Fruit fly (Drosophila melanogaster): Measurements from ENCODE around the gene Mrm2.

Gene Mrm2

dm6 chr3R:19830973-19831372 lies 30.4 kb upstream of the Mrm2 start:
- TF ChIP-seq fd85E (GFP tag; optimal IDR thresholded peaks at IDR 0.05) (no peak), Hr4 (GFP tag; optimal IDR thresholded peaks at IDR 0.05) (no peak), Lpt (GFP tag; optimal IDR thresholded peaks at IDR 0.05) (no peak), Ets96B (tag; optimal IDR thresholded peaks at IDR 0.05) (no peak), CG6808 (GFP tag; optimal IDR thresholded peaks at IDR 0.05) (no peak), Eip78C (GFP tag) (peak; percentile 25), Smox (GFP tag; optimal IDR thresholded peaks at IDR 0.05) (no peak), fkh (GFP tag; optimal IDR thresholded peaks at IDR 0.05) (no peak), CG11762 (GFP tag; optimal IDR thresholded peaks at IDR 0.05; ENCODE audit: insufficient read depth) (no peak), Met (GFP tag; optimal IDR thresholded peaks at IDR 0.05) (no peak), CG34406 (GFP tag; optimal IDR thresholded peaks at IDR 0.05) (peak; percentile 8), CG7368 (GFP tag; optimal IDR thresholded peaks at IDR 0.05) (no peak), svp (GFP tag) (peak; percentile 49), Blimp-1 (GFP tag; optimal IDR thresholded peaks at IDR 0.05) (no peak)

dm6 chr3R:19833546-19833945 lies 27.9 kb upstream of the Mrm2 start:
- no peak for TF ChIP-seq Sox102F (GFP tag; optimal IDR thresholded peaks at IDR 0.05)
- TF ChIP-seq CG10631 (GFP tag; optimal IDR thresholded peaks at IDR 0.05) = no peak
- TF ChIP-seq Sox14 (GFP tag; optimal IDR thresholded peaks at IDR 0.05) = no peak
- TF ChIP-seq CG15336 (GFP tag; IDR thresholded peaks at IDR 0.05) = peak; percentile 71
- TF ChIP-seq pdm3 (GFP tag; optimal IDR thresholded peaks at IDR 0.05) = no peak
- peak; percentile 61 for TF ChIP-seq CG8119 (GFP tag; IDR thresholded peaks at IDR 0.05)
- TF ChIP-seq Ets96B (tag; optimal IDR thresholded peaks at IDR 0.05) = no peak
- 0 out of 3 replicates have a peak, but pooled peaks have one; percentile 24 for TF ChIP-seq CG6163 (GFP tag; IDR thresholded peaks at IDR 0.05)
- no peak for TF ChIP-seq salr (GFP tag; optimal IDR thresholded peaks at IDR 0.05)
- no peak for TF ChIP-seq fd85E (GFP tag; optimal IDR thresholded peaks at IDR 0.05)
- TF ChIP-seq Hr4 (GFP tag; optimal IDR thresholded peaks at IDR 0.05) = peak; percentile 7
- peak; percentile 82 for TF ChIP-seq CG6276 (GFP tag; optimal IDR thresholded peaks at IDR 0.05)
- no peak for TF ChIP-seq Eip93F (GFP tag; optimal IDR thresholded peaks at IDR 0.05)
- peak; percentile 86 for TF ChIP-seq eg (GFP tag; IDR thresholded peaks at IDR 0.05)
- TF ChIP-seq Lpt (GFP tag; optimal IDR thresholded peaks at IDR 0.05) = peak; percentile 21
- TF ChIP-seq esn (GFP tag; optimal IDR thresholded peaks at IDR 0.05) = no peak
- TF ChIP-seq CG10669 (GFP tag; optimal IDR thresholded peaks at IDR 0.05) = no peak
- TF ChIP-seq CG6808 (GFP tag; optimal IDR thresholded peaks at IDR 0.05) = no peak

dm6 chr3R:19833963-19834362 lies 27.4 kb upstream of the Mrm2 start:
- no peak for TF ChIP-seq CG8319 (GFP tag; optimal IDR thresholded peaks at IDR 0.05)
- TF ChIP-seq CG6808 (GFP tag; optimal IDR thresholded peaks at IDR 0.05) = no peak
- TF ChIP-seq Ets96B (tag; optimal IDR thresholded peaks at IDR 0.05) = no peak
- no peak for TF ChIP-seq Blimp-1 (GFP tag; optimal IDR thresholded peaks at IDR 0.05)
- no peak for TF ChIP-seq CG10669 (GFP tag; optimal IDR thresholded peaks at IDR 0.05)
- TF ChIP-seq salr (GFP tag; optimal IDR thresholded peaks at IDR 0.05) = no peak
- no peak for TF ChIP-seq CG11294 (GFP tag; IDR thresholded peaks at IDR 0.05)
- no peak for TF ChIP-seq Met (GFP tag; optimal IDR thresholded peaks at IDR 0.05)
- TF ChIP-seq pdm3 (GFP tag; optimal IDR thresholded peaks at IDR 0.05) = no peak
- no peak for TF ChIP-seq fd85E (GFP tag; optimal IDR thresholded peaks at IDR 0.05)
- TF ChIP-seq topi (GFP tag; optimal IDR thresholded peaks at IDR 0.05) = no peak
- TF ChIP-seq Eip93F (GFP tag; optimal IDR thresholded peaks at IDR 0.05) = no peak
- TF ChIP-seq spab (GFP tag; optimal IDR thresholded peaks at IDR 0.05) = no peak
- TF ChIP-seq Sox14 (GFP tag; optimal IDR thresholded peaks at IDR 0.05) = no peak
- no peak for TF ChIP-seq Gug (GFP tag; IDR thresholded peaks at IDR 0.05)
- no peak for TF ChIP-seq CG6792 (GFP tag; optimal IDR thresholded peaks at IDR 0.05)
- no peak for TF ChIP-seq Eip78C (GFP tag)

- TF ChIP-seq CG11294 (GFP tag; IDR thresholded peaks at IDR 0.05) (no peak), CG10631 (GFP tag; optimal IDR thresholded peaks at IDR 0.05) (no peak), vri (GFP tag; optimal IDR thresholded peaks at IDR 0.05) (peak; percentile 83)
Measured at dm6 chr3R:19834982-19835381, 26.4 kb upstream of the Mrm2 start.

All from whole organism, prepupa.